Worm (Caenorhabditis elegans) whole organism, young adult: ENCODE data around the gene aat-4.
"Not testable (repeated sequence)": the region's sequence is repeated elsewhere in the genome, so short reads cannot be mapped to it uniquely, and the experiment has no call there.

Experiments
- B0019.2 ChIP-seq: fragments of 200-800 bp; sonication (Bioruptor generic); conservative IDR thresholded peaks from 2 replicates; pipeline ENCODE4 v1.3.6; 2022; ENCODE audit warnings: missing genetic modification reagents, missing genetic modification characterization, missing compliant biosample characterization
- B0261.1 ChIP-seq: sonication (generic microtip); optimal IDR thresholded peaks from 2 replicates; lab custom pipeline; 2016; ENCODE audit warnings: mild to moderate bottlenecking, missing genetic modification characterization, moderate library complexity, missing compliant biosample characterization
- B0336.3 ChIP-seq: fragments of 200-800 bp; sonication (Bioruptor generic); IDR thresholded peaks from 2 replicates; pipeline ENCODE4 v1.3.6; 2022; ENCODE audit warnings: missing genetic modification characterization, missing compliant biosample characterization
- D2030.7 ChIP-seq: fragments of 200-800 bp; sonication (Bioruptor generic); IDR thresholded peaks from 2 replicates; pipeline ENCODE4 v1.3.6; 2022; ENCODE audit warnings: missing genetic modification reagents, missing genetic modification characterization, missing compliant biosample characterization
- F33H1.4 ChIP-seq: fragments of 200-800 bp; sonication (Bioruptor generic); IDR thresholded peaks from 2 replicates; pipeline ENCODE4 v1.3.6; 2022; ENCODE audit warnings: missing genetic modification reagents, missing genetic modification characterization, missing compliant biosample characterization
- F57C9.4 ChIP-seq: sonication (generic microtip); optimal IDR thresholded peaks from 2 replicates; lab custom pipeline; 2017; ENCODE audit warnings: mild to moderate bottlenecking, missing genetic modification characterization, missing compliant biosample characterization
- K12H6.12 ChIP-seq: fragments of 200-800 bp; sonication (Bioruptor generic); optimal IDR thresholded peaks from 2 replicates; lab custom pipeline; 2018; ENCODE audit warnings: mild to moderate bottlenecking, missing genetic modification characterization, missing compliant biosample characterization
- Y67H2A.10 ChIP-seq: fragments of 200-800 bp; sonication (Bioruptor generic); conservative IDR thresholded peaks from 2 replicates; pipeline ENCODE4 v1.3.6; 2022; ENCODE audit warnings: missing genetic modification reagents, missing genetic modification characterization, missing compliant biosample characterization
- aptf-3 ChIP-seq: fragments of 200-800 bp; sonication (Bioruptor generic); IDR thresholded peaks from 2 replicates; pipeline ENCODE4 v1.3.6; 2022; ENCODE audit warnings: missing genetic modification characterization, missing compliant biosample characterization
- atf-7 ChIP-seq: sonication (generic microtip); optimal IDR thresholded peaks from 2 replicates; lab custom pipeline; 2017; ENCODE audit warnings: mild to moderate bottlenecking, missing genetic modification characterization, missing compliant biosample characterization
- attf-3 ChIP-seq: fragments of 200-800 bp; sonication (Bioruptor generic); conservative IDR thresholded peaks from 2 replicates; pipeline ENCODE4 v1.3.6; 2022; ENCODE audit warnings: missing genetic modification reagents, missing genetic modification characterization, missing compliant biosample characterization
- attf-5 ChIP-seq: fragments of 200-800 bp; sonication (Bioruptor generic); optimal IDR thresholded peaks from 2 replicates; lab custom pipeline; 2018; ENCODE audit warnings: mild to moderate bottlenecking, missing genetic modification characterization, missing compliant biosample characterization
- bed-2 ChIP-seq: fragments of 200-800 bp; sonication (Bioruptor generic); IDR thresholded peaks from 2 replicates; pipeline ENCODE4 v1.3.6; 2022; ENCODE audit warnings: missing genetic modification reagents, missing genetic modification characterization, missing compliant biosample characterization
- ceh-40 ChIP-seq: fragments of 200-800 bp; sonication (Bioruptor generic); IDR thresholded peaks from 2 replicates; pipeline ENCODE4 v1.3.6; 2022; ENCODE audit warnings: missing genetic modification characterization, missing compliant biosample characterization
- die-1 ChIP-seq: sonication (generic microtip); optimal IDR thresholded peaks from 2 replicates; lab custom pipeline; 2016; ENCODE audit warnings: missing genotype, mild to moderate bottlenecking, missing genetic modification characterization, missing compliant biosample characterization
- dpff-1 ChIP-seq: sonication (generic microtip); optimal IDR thresholded peaks from 2 replicates; lab custom pipeline; 2017; ENCODE audit warnings: mild to moderate bottlenecking, missing genetic modification characterization, missing compliant biosample characterization
- dpl-1 ChIP-seq: fragments of 150-350 bp; optimal IDR thresholded peaks from 2 replicates; lab custom pipeline; 2014; ENCODE audit warnings: missing biosample characterization, missing genetic modification reagents, missing genetic modification characterization
- egl-18 ChIP-seq: fragments of 200-800 bp; sonication (Bioruptor generic); IDR thresholded peaks from 2 replicates; pipeline ENCODE4 v1.3.6; 2022; ENCODE audit warnings: missing genetic modification reagents, missing genetic modification characterization, missing compliant biosample characterization
- egl-44 ChIP-seq: fragments of 200-800 bp; sonication (Bioruptor generic); IDR thresholded peaks from 2 replicates; pipeline ENCODE4 v1.3.6; 2022; ENCODE audit warnings: missing genetic modification reagents, missing genetic modification characterization, missing compliant biosample characterization
- egrh-3 ChIP-seq: fragments of 200-800 bp; sonication (Bioruptor generic); IDR thresholded peaks from 2 replicates; pipeline ENCODE4 v1.3.6; 2022; ENCODE audit warnings: missing genetic modification reagents, missing genetic modification characterization, missing compliant biosample characterization
- fkh-3 ChIP-seq: sonication (generic microtip); optimal IDR thresholded peaks from 2 replicates; lab custom pipeline; 2016; ENCODE audit warnings: mild to moderate bottlenecking, missing genetic modification characterization, missing compliant biosample characterization
- hrde-1 ChIP-seq: sonication (generic microtip); optimal IDR thresholded peaks from 2 replicates; lab custom pipeline; 2016; ENCODE audit warnings: missing genetic modification characterization, mild to moderate bottlenecking, missing compliant biosample characterization, moderate library complexity, missing genotype, missing genetic modification reagents, borderline replicate concordance
- hsf-1 ChIP-seq: fragments of 200-800 bp; sonication (Bioruptor generic); IDR thresholded peaks from 2 replicates; pipeline ENCODE4 v1.3.6; 2022; ENCODE audit warnings: missing genetic modification reagents, missing genetic modification characterization, missing compliant biosample characterization
- lag-1 ChIP-seq: fragments of 200-800 bp; sonication (Bioruptor generic); IDR thresholded peaks from 2 replicates; pipeline ENCODE4 v1.3.6; 2022; ENCODE audit warnings: missing genetic modification reagents, missing genetic modification characterization, missing compliant biosample characterization
- let-526 ChIP-seq: fragments of 200-800 bp; sonication (Bioruptor generic); IDR thresholded peaks from 2 replicates; pipeline ENCODE4 v1.3.6; 2022; ENCODE audit warnings: missing genetic modification reagents, missing genetic modification characterization, missing compliant biosample characterization
- lin-26 ChIP-seq: fragments of 200-800 bp; sonication (Bioruptor generic); IDR thresholded peaks from 2 replicates; pipeline ENCODE4 v1.3.6; 2022; ENCODE audit warnings: missing genetic modification reagents, missing genetic modification characterization, missing compliant biosample characterization
- mxl-1 ChIP-seq: sonication (generic microtip); optimal IDR thresholded peaks from 2 replicates; lab custom pipeline; 2016; ENCODE audit warnings: missing genetic modification characterization, missing compliant biosample characterization
- nfya-2 ChIP-seq: fragments of 200-800 bp; sonication (Bioruptor generic); IDR thresholded peaks from 2 replicates; pipeline ENCODE4 v1.3.6; 2022; ENCODE audit warnings: missing genetic modification reagents, missing genetic modification characterization, missing compliant biosample characterization
- rec-8 ChIP-seq, 2 experiments: sonication (generic microtip); optimal IDR thresholded peaks; 2 replicates each; lab custom pipeline; 2016; ENCODE audit warnings: mild to moderate bottlenecking in 2 of 2, missing genetic modification characterization in 2 of 2, missing genetic modification reagents in 2 of 2, missing genotype in 2 of 2, missing biosample characterization in 1 of 2, missing compliant biosample characterization in 1 of 2, moderate library complexity in 1 of 2
- repo-1 ChIP-seq: sonication (generic microtip); optimal IDR thresholded peaks from 2 replicates; lab custom pipeline; 2017; ENCODE audit warnings: mild to moderate bottlenecking, missing genetic modification characterization, missing compliant biosample characterization
- rpc-1 ChIP-seq, 2 experiments: fragments of 150-350 bp in 1 of 2; sonication (generic microtip) in 1 of 2; optimal IDR thresholded peaks; 2 replicates each; lab custom pipeline; 2014 to 2018; ENCODE audit warnings: missing biosample characterization in 1 of 2, missing genetic modification characterization in 1 of 2, missing genetic modification reagents in 1 of 2, missing genotype in 1 of 2
- snpc-4 ChIP-seq, 5 experiments: fragments of 150-350 bp in 1 of 5; sonication (generic microtip) in 4 of 5; optimal IDR thresholded peaks; 2 replicates each; lab custom pipeline; 2014 to 2018; ENCODE audit warnings: missing genetic modification characterization in 5 of 5, missing biosample characterization in 3 of 5, antibody characterized with exemption in 2 of 5, mild to moderate bottlenecking in 2 of 5, missing compliant biosample characterization in 2 of 5, missing genotype in 2 of 5, moderate library complexity in 2 of 5, missing genetic modification reagents in 1 of 5
- tlf-1 ChIP-seq: fragments of 200-800 bp; sonication (Bioruptor generic); optimal IDR thresholded peaks from 2 replicates; lab custom pipeline; 2018; ENCODE audit warnings: mild to moderate bottlenecking, missing genetic modification characterization, missing compliant biosample characterization
- zim-3 ChIP-seq: sonication (generic microtip); optimal IDR thresholded peaks from 2 replicates; lab custom pipeline; 2017; ENCODE audit warnings: mild to moderate bottlenecking, missing genetic modification characterization, moderate library complexity, missing compliant biosample characterization
- ztf-26 ChIP-seq: sonication (generic microtip); optimal IDR thresholded peaks from 2 replicates; lab custom pipeline; 2017; ENCODE audit warnings: missing genetic modification characterization, missing compliant biosample characterization
- ztf-6 ChIP-seq: fragments of 200-800 bp; sonication (Bioruptor generic); IDR thresholded peaks from 2 replicates; pipeline ENCODE4 v1.3.6; 2022; ENCODE audit warnings: missing genetic modification reagents, missing genetic modification characterization, missing compliant biosample characterization

Gene aat-4

DNA sequence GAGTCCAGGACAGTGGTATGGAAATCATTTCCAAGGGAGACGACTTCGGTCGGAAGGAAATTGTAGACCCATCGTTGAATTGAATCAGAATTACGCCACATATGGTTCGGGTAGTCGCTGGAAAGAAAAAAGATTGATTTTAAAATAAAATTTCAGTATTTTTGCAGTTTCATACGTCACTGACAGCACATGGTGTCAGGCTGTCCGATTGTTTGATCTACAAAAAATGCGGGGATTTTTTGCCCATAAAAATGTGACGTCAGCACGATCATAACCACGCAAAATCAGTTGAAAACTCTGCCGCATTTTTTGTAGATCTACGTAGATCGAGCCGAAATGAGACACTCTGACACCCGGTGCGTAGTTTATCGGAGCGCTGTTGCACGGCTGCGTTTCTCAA lies 41.8 kb upstream of the aat-4 start, which contains the start of gene Y73B6BL.12:
Y73B6BL.12 (minus strand) TSS at position 101 of the 400 bp plus-strand sequence.
- not testable (repeated sequence) for TF ChIP-seq attf-5 (GFP tag; lab: Kevin White, UChicago); hrde-1; ztf-26 (tag; lab: Kevin White, UChicago)

DNA sequence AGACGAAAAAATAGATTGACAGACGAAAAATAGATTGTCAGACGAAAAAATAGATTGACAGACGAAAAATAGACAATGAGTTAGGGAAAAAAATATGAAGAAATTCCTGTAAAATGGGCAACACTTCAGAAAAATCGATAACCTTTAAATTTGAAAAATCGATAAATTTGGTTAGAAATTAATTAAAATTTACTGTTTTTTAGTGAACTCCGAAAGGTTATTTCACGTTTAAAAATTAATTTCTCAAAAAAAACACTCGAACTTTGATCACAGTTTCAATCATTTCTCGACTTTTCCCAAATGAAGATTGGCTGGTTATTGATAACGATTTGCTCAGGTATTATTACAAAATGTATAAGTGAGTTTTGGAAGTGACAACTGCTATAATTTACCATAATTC lies 31.9 kb upstream of the aat-4 start, which contains the start of gene csp-2:
csp-2 (plus strand) TSS at position 301 of the 400 bp plus-strand sequence.
- TF ChIP-seq snpc-4 (GFP tag; optimal IDR thresholded peaks at IDR 0.05; lab: Kevin White, UChicago) (no peak), snpc-4 (tag; optimal IDR thresholded peaks at IDR 0.05; lab: Kevin White, UChicago) (no peak)

DNA sequence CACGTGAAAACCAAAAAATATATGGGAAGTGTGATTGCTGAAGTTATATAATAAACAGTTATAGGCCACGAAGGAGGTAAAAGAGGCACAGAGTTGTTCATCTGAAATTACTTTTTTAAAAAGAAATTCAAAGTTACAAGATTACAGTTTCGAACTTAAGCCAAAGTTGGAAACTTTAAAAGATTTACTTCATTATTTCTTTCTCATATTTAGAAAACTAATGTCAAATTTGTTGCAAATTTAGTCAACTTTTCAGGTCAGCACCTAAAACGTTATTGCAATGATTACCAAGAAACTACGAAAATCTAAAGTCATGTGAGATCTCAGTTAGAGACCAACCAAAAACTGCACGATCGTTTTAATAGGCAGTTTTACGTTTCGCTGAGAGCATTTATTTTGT lies 28.1 kb upstream of the aat-4 start, which contains the start of gene srv-25:
srv-25 (minus strand) TSS at position 101 of the 400 bp plus-strand sequence.
- no peak for TF ChIP-seq repo-1 (tag; lab: Kevin White, UChicago)
- no peak for TF ChIP-seq F33H1.4 (GFP tag; lab: Robert Waterston, UW)
- TF ChIP-seq B0019.2 (GFP tag; lab: Robert Waterston, UW), result no peak
- no peak for TF ChIP-seq egl-18 (GFP tag; lab: Robert Waterston, UW)
- no peak for TF ChIP-seq attf-3 (GFP tag; lab: Robert Waterston, UW)
- no peak for TF ChIP-seq ztf-6 (GFP tag; lab: Robert Waterston, UW)
- TF ChIP-seq hrde-1, result no peak
- no peak for TF ChIP-seq aptf-3
- TF ChIP-seq zim-3 (tag; lab: Kevin White, UChicago), result no peak
- TF ChIP-seq lin-26 (GFP tag; lab: Robert Waterston, UW), result no peak
- no peak for TF ChIP-seq egrh-3
- no peak for TF ChIP-seq dpff-1 (tag; lab: Kevin White, UChicago)
- TF ChIP-seq attf-5 (GFP tag; lab: Kevin White, UChicago), result no peak
- no peak for TF ChIP-seq tlf-1 (GFP tag; lab: Kevin White, UChicago)
- TF ChIP-seq atf-7 (tag; lab: Kevin White, UChicago), result no peak
- TF ChIP-seq B0261.1, result no peak
- TF ChIP-seq hsf-1, result no peak
- TF ChIP-seq mxl-1 (tag; lab: Kevin White, UChicago), result no peak
- no peak for TF ChIP-seq nfya-2 (GFP tag; lab: Robert Waterston, UW)
- TF ChIP-seq, all 124 proteins: peak for 0

DNA sequence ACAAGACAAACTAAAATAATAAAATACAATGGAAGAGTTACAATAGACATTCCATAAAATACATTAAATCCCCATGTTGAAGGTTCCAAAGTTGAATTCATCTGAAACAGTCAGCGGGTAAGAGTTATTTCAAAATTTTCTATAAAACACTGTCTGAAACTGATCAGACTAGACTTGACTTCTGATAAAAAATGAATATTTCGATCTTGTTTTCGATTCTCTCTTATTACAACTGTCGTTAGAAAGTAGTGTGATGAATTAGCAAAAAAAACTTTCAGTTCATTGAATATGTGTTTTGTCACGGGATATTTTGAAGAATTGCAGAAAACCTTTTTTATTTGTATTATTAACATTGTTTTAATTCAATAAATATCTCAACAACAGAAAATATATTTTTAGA lies 26.2 kb upstream of the aat-4 start, which contains the start of gene srv-26:
srv-26 (minus strand) TSS at position 101 of the 400 bp plus-strand sequence.
- TF ChIP-seq fkh-3 (tag; lab: Kevin White, UChicago), result no peak
- TF ChIP-seq, all 124 proteins: peak for 0

DNA sequence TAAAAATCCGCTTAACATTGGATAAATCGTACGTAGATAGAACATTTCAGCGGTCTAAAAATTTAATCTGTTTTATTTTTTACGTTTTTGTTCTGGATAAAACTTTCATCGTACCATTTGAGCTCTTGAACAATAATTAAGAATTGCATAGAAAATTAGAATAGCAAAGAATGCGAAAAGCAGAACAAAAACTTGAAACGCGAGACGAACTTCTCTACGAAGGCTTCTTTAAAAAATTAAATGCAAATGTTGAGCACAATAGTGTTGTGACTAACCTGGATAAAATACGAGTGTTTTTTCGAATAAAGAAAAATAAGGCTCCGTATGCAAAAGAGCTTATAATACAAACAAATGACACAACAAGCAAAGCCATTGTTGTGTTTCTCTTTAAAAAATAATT lies 24.0 kb upstream of the aat-4 start:
- no peak for TF ChIP-seq snpc-4 (GFP tag; optimal IDR thresholded peaks at IDR 0.05; lab: Kevin White, UChicago)
- no peak for TF ChIP-seq snpc-4 (tag; optimal IDR thresholded peaks at IDR 0.05; lab: Kevin White, UChicago)
- no peak for TF ChIP-seq egl-44 (GFP tag; lab: Robert Waterston, UW)

DNA sequence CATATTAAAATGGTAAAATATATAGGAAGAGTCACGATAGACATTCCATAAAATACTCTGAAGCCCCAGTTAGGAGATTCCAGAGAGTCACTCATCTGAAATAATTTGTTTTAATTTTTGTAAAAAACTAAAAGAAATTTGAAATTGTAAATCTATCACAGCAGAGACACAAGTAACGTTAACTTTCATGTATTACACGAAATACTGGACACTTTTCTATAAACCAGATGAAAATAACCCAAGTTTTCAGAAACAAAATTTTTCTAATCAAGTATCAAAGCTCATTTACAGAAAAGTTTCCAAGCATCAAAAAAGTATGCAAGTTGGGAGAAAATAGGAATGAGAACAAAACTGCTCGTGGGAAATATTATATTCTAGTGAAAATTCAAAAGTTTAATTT lies 22.7 kb upstream of the aat-4 start, which contains the start of gene srv-27:
srv-27 (minus strand) TSS at position 101 of the 400 bp plus-strand sequence.
- TF ChIP-seq F57C9.4 (tag; lab: Kevin White, UChicago) (no peak), let-526 (GFP tag; lab: Robert Waterston, UW) (no peak), dpl-1 (GFP tag; lab: Kevin White, UChicago) (no peak), rpc-1 (optimal IDR thresholded peaks at IDR 0.05; lab: Kevin White, UChicago) (no peak), rpc-1 (tag; optimal IDR thresholded peaks at IDR 0.05; lab: Kevin White, UChicago) (no peak), ceh-40 (GFP tag; lab: Robert Waterston, UW) (no peak), aptf-3 (no peak), K12H6.12 (tag; lab: Kevin White, UChicago) (no peak), B0336.3 (GFP tag; lab: Robert Waterston, UW) (no peak), Y67H2A.10 (no peak), bed-2 (no peak), rec-8 (tag; optimal IDR thresholded peaks at IDR 0.05; lab: Kevin White, UChicago) (no peak), lag-1 (GFP tag; lab: Robert Waterston, UW) (no peak), D2030.7 (GFP tag; lab: Robert Waterston, UW) (no peak), die-1 (no peak)
